Fruit fly (Drosophila melanogaster): Measurements from ENCODE around the gene CG13982.
A peak's percentile ranks its signal among the peaks of the same experiment; 100 is the strongest.

The CG13982 gene

DNA sequence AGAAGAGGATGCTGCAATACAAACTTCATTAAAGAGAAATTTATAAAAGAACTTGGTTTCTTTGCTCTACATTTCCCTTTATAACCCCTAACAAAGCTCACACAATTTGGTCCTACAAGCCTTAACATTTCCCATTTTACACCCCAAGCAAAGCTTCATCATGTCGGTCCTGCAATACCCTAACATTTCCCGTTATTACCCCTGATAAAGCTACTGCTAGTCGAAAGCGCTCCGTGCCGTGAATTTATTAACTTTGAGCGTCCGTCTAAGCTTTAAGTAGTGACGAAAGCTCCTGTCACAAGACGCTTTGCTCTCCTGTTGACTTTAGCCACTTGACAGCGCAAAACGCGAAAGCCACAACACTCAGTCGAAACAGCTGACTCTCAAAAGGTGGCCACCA, at the start of gene CG13982:
Gene CG13982, plus strand, starts transcription at position 363 of the 400 bp plus-strand sequence.
- TF ChIP-seq OdsH (GFP tag; optimal IDR thresholded peaks at IDR 0.05) (no peak), svp (GFP tag) (peak; percentile 17)

- no peak for TF ChIP-seq Eip78C (GFP tag)
- TF ChIP-seq CG6808 (GFP tag; optimal IDR thresholded peaks at IDR 0.05), result no peak
- TF ChIP-seq Ets21C (GFP tag; optimal IDR thresholded peaks at IDR 0.05), result no peak
- no peak for TF ChIP-seq CG11902 (GFP tag; optimal IDR thresholded peaks at IDR 0.05)
- TF ChIP-seq svp (GFP tag), result peak; percentile 65
- no peak for TF ChIP-seq eg (GFP tag; IDR thresholded peaks at IDR 0.05)
- TF ChIP-seq CG1621 (tag; optimal IDR thresholded peaks at IDR 0.05), result peak; percentile 21
- no peak for TF ChIP-seq fkh (GFP tag; optimal IDR thresholded peaks at IDR 0.05)
- no peak for TF ChIP-seq salr (GFP tag; optimal IDR thresholded peaks at IDR 0.05)
- TF ChIP-seq CG9139 (GFP tag; optimal IDR thresholded peaks at IDR 0.05), result no peak
- TF ChIP-seq net (GFP tag; optimal IDR thresholded peaks at IDR 0.05), result no peak
- no peak for TF ChIP-seq CG7368 (GFP tag; optimal IDR thresholded peaks at IDR 0.05)
- TF ChIP-seq Sox15 (GFP tag; optimal IDR thresholded peaks at IDR 0.05), result no peak
Measured at dm6 chr2L:6366924-6367323, 45.2 kb upstream of the CG13982 start.

DNA sequence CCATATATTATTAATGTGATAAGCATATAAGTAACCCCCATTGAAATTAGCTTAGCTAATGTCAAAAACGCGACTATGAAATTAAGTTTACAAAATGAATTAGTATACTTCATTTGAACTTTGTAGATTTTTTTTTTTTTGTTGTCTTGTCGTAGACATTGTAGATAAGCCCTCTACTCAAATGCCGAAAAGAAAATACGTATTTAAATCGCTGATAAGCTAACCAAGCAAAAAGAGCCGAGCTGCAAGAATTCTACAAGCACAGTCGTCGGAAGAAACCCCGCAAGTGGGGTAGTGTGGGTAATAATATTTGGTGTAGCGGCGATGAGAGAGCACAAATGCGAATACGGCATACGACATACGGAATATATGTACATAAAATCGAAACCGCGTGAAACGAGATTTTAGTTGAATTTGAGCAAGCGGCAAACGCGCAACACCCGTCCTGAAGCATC, 44.6 kb upstream of the CG13982 start, which contains the start of gene Nepl4:
Gene Nepl4, plus strand, starts transcription at position 405 of the 455 bp plus-strand sequence.
- no peak for TF ChIP-seq Hr38 (GFP tag; optimal IDR thresholded peaks at IDR 0.05)
- TF ChIP-seq CG34406 (GFP tag; optimal IDR thresholded peaks at IDR 0.05), result no peak
- no peak for TF ChIP-seq svp (GFP tag)
- no peak for TF ChIP-seq ss (GFP tag; optimal IDR thresholded peaks at IDR 0.05)
- no peak for TF ChIP-seq CG32006 (GFP tag; optimal IDR thresholded peaks at IDR 0.05)
- TF ChIP-seq CG8632 (GFP tag; optimal IDR thresholded peaks at IDR 0.05), result no peak
- TF ChIP-seq CG6792 (GFP tag; optimal IDR thresholded peaks at IDR 0.05), result no peak
- TF ChIP-seq fkh (GFP tag; optimal IDR thresholded peaks at IDR 0.05), result no peak
- TF ChIP-seq esn (GFP tag; optimal IDR thresholded peaks at IDR 0.05), result no peak
- no peak for TF ChIP-seq Sox14 (GFP tag; optimal IDR thresholded peaks at IDR 0.05)
- TF ChIP-seq Eip93F (GFP tag; optimal IDR thresholded peaks at IDR 0.05), result no peak
- TF ChIP-seq CG6163 (GFP tag; IDR thresholded peaks at IDR 0.05), result no peak
- no peak for TF ChIP-seq vri (GFP tag; optimal IDR thresholded peaks at IDR 0.05)
- TF ChIP-seq CG8119 (GFP tag; IDR thresholded peaks at IDR 0.05), result no peak
- no peak for TF ChIP-seq CG8319 (GFP tag; optimal IDR thresholded peaks at IDR 0.05)
- TF ChIP-seq Hr4 (GFP tag; optimal IDR thresholded peaks at IDR 0.05), result no peak
- no peak for TF ChIP-seq pdm3 (GFP tag; optimal IDR thresholded peaks at IDR 0.05)
- TF ChIP-seq CG9139 (GFP tag; optimal IDR thresholded peaks at IDR 0.05), result no peak
- no peak for TF ChIP-seq CG11762 (GFP tag; optimal IDR thresholded peaks at IDR 0.05; ENCODE audit: insufficient read depth)

DNA sequence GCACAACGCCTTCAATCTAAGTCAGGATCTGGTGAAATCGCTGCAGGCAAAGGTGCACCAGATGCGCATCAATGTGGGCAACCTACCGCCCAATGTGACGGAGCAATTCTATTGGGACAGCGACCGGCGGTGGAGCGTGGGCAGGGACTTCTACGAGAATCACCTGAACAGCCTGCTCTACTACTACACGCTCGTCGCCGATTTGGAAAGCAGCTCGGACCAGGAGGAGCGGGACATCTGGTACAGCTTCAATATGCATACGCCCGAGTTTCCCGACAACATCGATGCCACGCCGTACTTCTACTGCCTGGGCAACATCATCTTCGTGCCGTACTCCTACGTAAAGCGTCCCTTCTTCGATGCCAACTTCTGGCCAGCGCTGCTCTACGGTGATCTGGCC, 42.8 kb upstream of the CG13982 start:
- no peak for TF ChIP-seq OdsH (GFP tag; optimal IDR thresholded peaks at IDR 0.05)
- peak; percentile 5 for TF ChIP-seq svp (GFP tag)
- TF ChIP-seq CG32006 (GFP tag; optimal IDR thresholded peaks at IDR 0.05), result no peak
- TF ChIP-seq topi (GFP tag; optimal IDR thresholded peaks at IDR 0.05), result no peak

DNA sequence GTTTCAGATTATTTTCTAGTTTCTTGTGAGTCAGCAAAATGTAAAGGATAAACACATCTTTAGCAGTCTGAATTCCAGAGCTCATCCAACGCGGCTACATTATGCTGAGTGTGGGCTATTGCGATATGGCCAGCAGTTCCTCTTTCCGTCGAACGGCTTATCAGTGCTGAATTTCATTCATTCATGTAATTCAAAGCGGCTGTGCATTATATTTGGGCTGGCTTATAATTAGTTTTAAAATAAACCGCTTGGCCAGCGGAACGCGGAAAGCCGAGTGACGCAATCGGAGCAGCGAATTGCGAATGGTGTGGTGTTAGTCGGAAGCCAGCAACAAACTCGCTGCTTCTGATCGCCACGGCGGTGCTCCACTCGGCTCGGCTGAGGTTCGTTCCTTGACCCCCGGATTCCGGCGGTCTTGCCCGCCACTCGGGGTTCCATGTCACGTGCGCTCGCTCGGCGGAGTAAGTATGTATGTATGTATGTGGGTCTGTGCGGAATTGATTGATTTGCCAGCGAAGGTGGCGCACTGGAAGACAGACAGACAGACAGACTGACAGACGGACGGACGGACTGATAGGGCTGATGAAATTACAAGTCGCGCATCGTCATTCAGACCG, 41.0 kb upstream of the CG13982 start:
- TF ChIP-seq pdm3 (GFP tag; optimal IDR thresholded peaks at IDR 0.05) (no peak), svp (GFP tag) (peak; percentile 85), dac (GFP tag; optimal IDR thresholded peaks at IDR 0.05) (no peak), Hr4 (GFP tag; optimal IDR thresholded peaks at IDR 0.05) (no peak), CG7368 (GFP tag; optimal IDR thresholded peaks at IDR 0.05) (no peak), vri (GFP tag; optimal IDR thresholded peaks at IDR 0.05) (peak; percentile 35)

Measured in whole organism, prepupa.